Worm (Caenorhabditis elegans): Measurements from ENCODE around the gene T04C9.1.

DNA sequence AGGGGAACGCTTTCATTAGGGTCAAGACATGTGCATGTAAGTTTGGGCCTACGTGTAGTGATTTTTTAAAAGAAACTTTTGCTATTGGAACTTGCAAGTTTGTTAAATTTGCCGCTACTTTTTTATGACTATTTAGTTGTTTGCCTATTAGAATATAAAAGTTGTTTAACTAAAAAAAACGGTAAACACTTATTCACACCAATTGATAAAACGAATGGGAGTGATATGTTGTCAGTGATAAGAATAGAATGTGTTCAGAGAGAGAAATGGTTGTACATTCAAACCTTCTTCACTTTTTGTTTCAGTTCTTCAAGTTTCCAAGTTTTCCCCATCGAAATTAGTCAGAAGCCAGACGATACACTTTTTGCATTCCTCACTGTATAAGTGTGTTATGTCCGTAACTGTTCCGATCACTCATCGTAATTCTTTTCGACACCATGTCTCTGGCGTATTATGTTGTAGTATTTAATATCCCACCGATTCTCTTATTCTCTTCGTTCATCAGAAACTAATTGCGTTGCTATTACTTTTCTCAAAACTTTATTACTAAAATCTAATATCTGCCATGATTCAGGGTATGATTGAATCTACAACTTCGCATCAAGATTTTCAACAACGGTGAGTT is 27.1 kb upstream of the T04C9.1 start, which contains the start of gene dct-6:
- no peak for TF ChIP-seq flt-1 (GFP tag; IDR thresholded peaks at IDR 0.05)
- no peak for TF ChIP-seq T22C8.4 (GFP tag; IDR thresholded peaks at IDR 0.05)
- TF ChIP-seq cog-1 (tag; optimal IDR thresholded peaks at IDR 0.05) = no peak
- no peak for TF ChIP-seq med-1 (GFP tag; optimal IDR thresholded peaks at IDR 0.05; ENCODE audit: insufficient read depth)
- TF ChIP-seq ztf-23 (GFP tag; IDR thresholded peaks at IDR 0.05) = no peak
- TF ChIP-seq ref-1 (GFP tag; conservative IDR thresholded peaks at IDR 0.05) = no peak
- TF ChIP-seq ztf-29 (GFP tag; IDR thresholded peaks at IDR 0.05) = no peak
- no peak for TF ChIP-seq tab-1 (GFP tag; IDR thresholded peaks at IDR 0.05)
- TF ChIP-seq klf-2 (GFP tag; conservative IDR thresholded peaks at IDR 0.05) = no peak

Data from whole organism, midembryonic.